Fruit fly (Drosophila melanogaster): ENCODE measurements around the gene CG13445.

Gene CG13445

DNA sequence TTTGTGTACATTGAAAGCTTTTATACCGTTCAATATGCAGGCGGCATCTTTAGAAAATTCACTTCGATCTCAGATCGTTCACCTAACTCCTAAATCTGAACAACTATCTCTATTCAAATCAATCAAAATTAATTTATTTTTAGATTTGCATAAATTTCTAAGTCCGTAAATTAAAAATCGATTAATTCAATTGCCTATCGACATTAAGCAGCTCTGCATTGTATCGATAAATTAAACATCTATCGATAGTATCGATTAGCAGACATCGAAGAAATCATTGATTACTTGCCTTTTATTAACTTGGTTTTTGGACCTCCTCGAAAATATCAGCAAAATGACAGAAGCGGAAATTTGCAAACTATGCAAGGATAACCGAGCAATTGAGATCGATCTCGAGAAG, 7.4 kb downstream of the CG13445 start, which contains the start of gene CkIIalpha-i1 (continued):
- no peak for TF ChIP-seq ERR (GFP tag; optimal IDR thresholded peaks at IDR 0.05)
- TF ChIP-seq slou (GFP tag; optimal IDR thresholded peaks at IDR 0.05): no peak
- TF ChIP-seq shn (GFP tag; optimal IDR thresholded peaks at IDR 0.05): no peak
- TF ChIP-seq CG4707 (GFP tag; optimal IDR thresholded peaks at IDR 0.05): no peak
- peak; percentile 8 for TF ChIP-seq zen (tag; optimal IDR thresholded peaks at IDR 0.05)
- no peak for TF ChIP-seq CG2202 (tag; optimal IDR thresholded peaks at IDR 0.05)
- no peak for TF ChIP-seq usp (GFP tag; optimal IDR thresholded peaks at IDR 0.05)
- peak; percentile 97 for TF ChIP-seq CG2116 (GFP tag; optimal IDR thresholded peaks at IDR 0.05)
- TF ChIP-seq otp (GFP tag; IDR thresholded peaks at IDR 0.05): no peak
- no peak for TF ChIP-seq CG30431 (GFP tag; optimal IDR thresholded peaks at IDR 0.05)
- no peak for TF ChIP-seq CG9215 (GFP tag; IDR thresholded peaks at IDR 0.05)
- no peak for TF ChIP-seq CG10959 (GFP tag; IDR thresholded peaks at IDR 0.05)
- no peak for TF ChIP-seq CG7556 (GFP tag; optimal IDR thresholded peaks at IDR 0.05)
- peak; percentile 100 for TF ChIP-seq nerfin-2 (GFP tag; IDR thresholded peaks at IDR 0.05; ENCODE audit: partially characterized antibody)
- no peak for TF ChIP-seq D19A (tag; optimal IDR thresholded peaks at IDR 0.05)
- peak; percentile 83; the same call in 1 of the 2 replicates for TF ChIP-seq CG2129 (GFP tag; IDR thresholded peaks at IDR 0.05; ENCODE audit: partially characterized antibody)
- no peak for TF ChIP-seq hkb (optimal IDR thresholded peaks at IDR 0.05)
- TF ChIP-seq hkb (GFP tag; IDR thresholded peaks at IDR 0.05): no peak
- TF ChIP-seq CG6272 (GFP tag; IDR thresholded peaks at IDR 0.05): no peak
- peak; percentile 5 for TF ChIP-seq CG10267 (tag; optimal IDR thresholded peaks at IDR 0.05)
- TF ChIP-seq CG1529 (GFP tag; optimal IDR thresholded peaks at IDR 0.05): no peak
- no peak for TF ChIP-seq Hey (tag; optimal IDR thresholded peaks at IDR 0.05)
- no peak for TF ChIP-seq Awh (GFP tag; IDR thresholded peaks at IDR 0.05)
- no peak for TF ChIP-seq Tbp (GFP tag; optimal IDR thresholded peaks at IDR 0.05)
- TF ChIP-seq dmrt11E (tag; optimal IDR thresholded peaks at IDR 0.05): no peak
- peak; percentile 96 for TF ChIP-seq Dll (GFP tag; IDR thresholded peaks at IDR 0.05; ENCODE audit: partially characterized antibody)
- TF ChIP-seq zfh1 (GFP tag; IDR thresholded peaks at IDR 0.05): no peak
- peak; percentile 91 for TF ChIP-seq hbn (GFP tag; IDR thresholded peaks at IDR 0.05; ENCODE audit: partially characterized antibody)
- no peak for TF ChIP-seq nom (GFP tag; optimal IDR thresholded peaks at IDR 0.05)
- no peak for TF ChIP-seq NfI (GFP tag; optimal IDR thresholded peaks at IDR 0.05)
- peak; percentile 97; the same call in 2 of the 3 replicates for TF ChIP-seq zen2 (GFP tag; IDR thresholded peaks at IDR 0.05; ENCODE audit: partially characterized antibody)
- no peak for TF ChIP-seq Rx (GFP tag; IDR thresholded peaks at IDR 0.05)
- no peak for TF ChIP-seq Sry-β (GFP tag; optimal IDR thresholded peaks at IDR 0.05)
- no peak for TF ChIP-seq exex (tag; optimal IDR thresholded peaks at IDR 0.05)
- no peak for TF ChIP-seq MTF-1 (GFP tag; optimal IDR thresholded peaks at IDR 0.05; ENCODE audit: borderline replicate concordance)
- peak; percentile 11 for TF ChIP-seq CG14710 (tag; optimal IDR thresholded peaks at IDR 0.05)
- TF ChIP-seq kah (GFP tag; optimal IDR thresholded peaks at IDR 0.05): no peak
- no peak for TF ChIP-seq Bdp1 (GFP tag; optimal IDR thresholded peaks at IDR 0.05)
- TF ChIP-seq emc (GFP tag; optimal IDR thresholded peaks at IDR 0.05): no peak
- no peak for TF ChIP-seq CG10654 (GFP tag; optimal IDR thresholded peaks at IDR 0.05)
- TF ChIP-seq CG2678 (tag; optimal IDR thresholded peaks at IDR 0.05): no peak
- TF ChIP-seq CG16813 (GFP tag; IDR thresholded peaks at IDR 0.05; ENCODE audit: partially characterized antibody): peak; percentile 97
- no peak for TF ChIP-seq CG5245 (GFP tag; optimal IDR thresholded peaks at IDR 0.05)
- TF ChIP-seq Fer3 (tag; optimal IDR thresholded peaks at IDR 0.05): no peak
- no peak for TF ChIP-seq Dip3 (GFP tag; optimal IDR thresholded peaks at IDR 0.05)
- TF ChIP-seq Mrtf (GFP tag; IDR thresholded peaks at IDR 0.05): no peak
- no peak for TF ChIP-seq CG14441 (GFP tag; IDR thresholded peaks at IDR 0.05)
- TF ChIP-seq ash1 (GFP tag; optimal IDR thresholded peaks at IDR 0.05): no peak
- TF ChIP-seq YL-1 (GFP tag; optimal IDR thresholded peaks at IDR 0.05): no peak
- no peak for TF ChIP-seq CG33557 (GFP tag; optimal IDR thresholded peaks at IDR 0.05)
- no peak for TF ChIP-seq CG14014 (GFP tag; IDR thresholded peaks at IDR 0.05)
- no peak for TF ChIP-seq stc (GFP tag; IDR thresholded peaks at IDR 0.05)
